Fruit fly (Drosophila melanogaster) whole organism, prepupa: ENCODE results near the gene Septin4.

Experiments
- CG6163 ChIP-seq: fragments of 200-800 bp; sonication (Bioruptor generic); IDR thresholded peaks from 3 replicates; pipeline ENCODE4 v1.3.6; 2022; ENCODE audit warnings: missing biosample characterization, missing genetic modification characterization
- CG7368 ChIP-seq: fragments of 200-800 bp; sonication (Bioruptor generic); optimal IDR thresholded peaks from 3 replicates; lab custom pipeline; 2016; ENCODE audit warnings: missing biosample characterization, missing genetic modification characterization
- Sox14 ChIP-seq: fragments of 200-800 bp; sonication (Bioruptor generic); optimal IDR thresholded peaks from 3 replicates; lab custom pipeline; 2016; ENCODE audit warnings: missing biosample characterization, missing genetic modification characterization
- fd85E ChIP-seq: fragments of 200-800 bp; sonication (Bioruptor generic); optimal IDR thresholded peaks from 3 replicates; lab custom pipeline; 2016; ENCODE audit warnings: missing biosample characterization, missing genetic modification characterization
- fkh ChIP-seq: fragments of 200-800 bp; sonication (Bioruptor generic); optimal IDR thresholded peaks from 3 replicates; lab custom pipeline; 2017; ENCODE audit warnings: missing biosample characterization, mild to moderate bottlenecking, missing genetic modification characterization, moderate library complexity
- pdm3 ChIP-seq: fragments of 200-800 bp; sonication (Bioruptor generic); optimal IDR thresholded peaks from 3 replicates; lab custom pipeline; 2016; ENCODE audit warnings: missing biosample characterization, missing genetic modification characterization

dm6 chrX:16687400-16688105 is 7.4 kb downstream of the Septin4 start:
- TF ChIP-seq CG7368 (GFP tag; lab: Kevin White, UChicago) (no peak), Sox14 (GFP tag; lab: Kevin White, UChicago) (no peak), fd85E (no peak), fkh (GFP tag; lab: Kevin White, UChicago) (no peak), pdm3 (GFP tag; lab: Kevin White, UChicago) (no peak), CG6163 (GFP tag; lab: Robert Waterston, UW) (no peak)
